Fruit fly (Drosophila melanogaster) whole organism, embryonic: ENCODE results near the gene Bcat.
A peak's percentile ranks its signal among the peaks of the same experiment; 100 is the strongest.

ENCODE experiments used
- Adf1 ChIP-seq: fragments of 200-800 bp; sonication (Bioruptor generic); IDR thresholded peaks from 2 replicates; pipeline ENCODE4 v1.3.6; 2022; ENCODE audit warnings: missing biosample characterization, missing genetic modification characterization
- Antp ChIP-seq: fragments of 200-800 bp; sonication (Bioruptor generic); optimal IDR thresholded peaks from 3 replicates; lab custom pipeline; 2016; ENCODE audit warnings: missing biosample characterization, missing genetic modification characterization
- BEAF-32 ChIP-seq: fragments of 200-800 bp; sonication (Bioruptor generic); optimal IDR thresholded peaks from 3 replicates; lab custom pipeline; 2017; ENCODE audit warnings: missing biosample characterization, missing genetic modification characterization, mild to moderate bottlenecking, moderate library complexity, missing genetic modification reagents
- CG11504 ChIP-seq: fragments of 200-800 bp; sonication (Bioruptor generic); optimal IDR thresholded peaks from 3 replicates; lab custom pipeline; 2019; ENCODE audit warnings: missing biosample characterization, mild to moderate bottlenecking, missing genetic modification characterization, moderate library complexity
- CG13424 ChIP-seq: fragments of 200-800 bp; sonication (Bioruptor generic); optimal IDR thresholded peaks from 2 replicates; lab custom pipeline; 2019; ENCODE audit warnings: missing biosample characterization, mild to moderate bottlenecking, missing genetic modification characterization, moderate library complexity
- CG14441 ChIP-seq: fragments of 200-800 bp; sonication (Bioruptor generic); IDR thresholded peaks from 2 replicates; pipeline ENCODE4 v1.3.6; 2022; ENCODE audit warnings: missing biosample characterization, missing genetic modification characterization
- CG15601 ChIP-seq: fragments of 200-800 bp; sonication (Bioruptor generic); optimal IDR thresholded peaks from 3 replicates; lab custom pipeline; 2019; ENCODE audit warnings: missing biosample characterization, mild to moderate bottlenecking, missing genetic modification characterization, moderate library complexity
- CG16813 ChIP-seq: fragments of 200-800 bp; sonication (Bioruptor generic); IDR thresholded peaks from 3 replicates; pipeline ENCODE4 v1.3.6; 2022; ENCODE audit warnings: missing biosample characterization, missing genetic modification characterization; ENCODE audit not compliant: partially characterized antibody
- CG17829 ChIP-seq: fragments of 200-800 bp; optimal IDR thresholded peaks from 2 replicates; lab custom pipeline; 2019; ENCODE audit warnings: missing biosample characterization, mild to moderate bottlenecking, missing genetic modification characterization, moderate library complexity
- CG2116 ChIP-seq: fragments of 200-800 bp; sonication (Bioruptor generic); optimal IDR thresholded peaks from 3 replicates; lab custom pipeline; 2018; ENCODE audit warnings: missing biosample characterization, mild to moderate bottlenecking, missing genetic modification characterization
- CG31388 ChIP-seq: fragments of 200-800 bp; sonication (Bioruptor generic); optimal IDR thresholded peaks from 2 replicates; lab custom pipeline; 2016; ENCODE audit warnings: missing biosample characterization, missing genetic modification characterization
- CG34224 ChIP-seq: fragments of 200-800 bp; sonication (Bioruptor generic); IDR thresholded peaks from 3 replicates; pipeline ENCODE4 v1.3.6; 2022; ENCODE audit warnings: missing biosample characterization, missing genetic modification characterization; ENCODE audit not compliant: partially characterized antibody
- CG3838 ChIP-seq: fragments of 200-800 bp; sonication (Bioruptor generic); optimal IDR thresholded peaks from 3 replicates; lab custom pipeline; 2016; ENCODE audit warnings: missing biosample characterization, missing genetic modification characterization
- CG42726 ChIP-seq: fragments of 200-800 bp; sonication (Bioruptor generic); IDR thresholded peaks from 2 replicates; pipeline ENCODE4 v1.3.6; 2022; ENCODE audit warnings: missing biosample characterization, missing genetic modification characterization; ENCODE audit not compliant: partially characterized antibody
- CG4282 ChIP-seq: fragments of 200-800 bp; sonication (Bioruptor generic); optimal IDR thresholded peaks from 2 replicates; lab custom pipeline; 2016; ENCODE audit warnings: missing biosample characterization, missing genetic modification characterization
- CG4360 ChIP-seq: fragments of 200-800 bp; sonication (Bioruptor generic); IDR thresholded peaks from 2 replicates; pipeline ENCODE4 v1.3.6; 2022; ENCODE audit warnings: missing biosample characterization, missing genetic modification characterization
- CG4707 ChIP-seq: fragments of 200-800 bp; sonication (Bioruptor generic); optimal IDR thresholded peaks from 2 replicates; lab custom pipeline; 2018; ENCODE audit warnings: missing biosample characterization, mild to moderate bottlenecking, missing genetic modification characterization, moderate library complexity
- CG6689 ChIP-seq: fragments of 200-800 bp; sonication (Bioruptor generic); IDR thresholded peaks from 2 replicates; pipeline ENCODE4 v1.3.6; 2022; ENCODE audit warnings: missing biosample characterization, missing genetic modification characterization
- CG6813 ChIP-seq: fragments of 200-800 bp; sonication (Bioruptor generic); optimal IDR thresholded peaks from 2 replicates; lab custom pipeline; 2017; ENCODE audit warnings: missing biosample characterization, missing genetic modification characterization, mild to moderate bottlenecking, moderate library complexity, missing genetic modification reagents
- CG7786 ChIP-seq: fragments of 200-800 bp; sonication (Bioruptor generic); optimal IDR thresholded peaks from 2 replicates; lab custom pipeline; 2016; ENCODE audit warnings: missing biosample characterization, missing genetic modification characterization
- CG7963 ChIP-seq: fragments of 200-800 bp; sonication (Bioruptor generic); IDR thresholded peaks from 3 replicates; pipeline ENCODE4 v1.3.6; 2022; ENCODE audit warnings: missing biosample characterization, missing genetic modification characterization; ENCODE audit not compliant: partially characterized antibody
- CHES-1-like ChIP-seq: fragments of 200-800 bp; sonication (Bioruptor generic); optimal IDR thresholded peaks from 2 replicates; lab custom pipeline; 2016; ENCODE audit warnings: missing biosample characterization, missing genetic modification characterization
- Chrac-16 ChIP-seq: fragments of 200-800 bp; sonication (Bioruptor generic); optimal IDR thresholded peaks from 3 replicates; lab custom pipeline; 2016; ENCODE audit warnings: missing biosample characterization, missing genetic modification characterization
- CoRest ChIP-seq: fragments of 200-800 bp; sonication (Bioruptor generic); optimal IDR thresholded peaks from 3 replicates; lab custom pipeline; 2018; ENCODE audit warnings: missing biosample characterization, mild to moderate bottlenecking, missing genetic modification characterization, moderate library complexity
- HLH4C ChIP-seq: fragments of 200-800 bp; sonication (Bioruptor generic); IDR thresholded peaks from 3 replicates; pipeline ENCODE4 v1.3.6; 2022; ENCODE audit warnings: missing biosample characterization, missing genetic modification characterization; ENCODE audit not compliant: partially characterized antibody
- Lim3 ChIP-seq: fragments of 200-800 bp; sonication (Bioruptor generic); IDR thresholded peaks from 2 replicates; pipeline ENCODE4 v1.3.6; 2022; ENCODE audit warnings: missing biosample characterization, missing genetic modification characterization
- Ravus ChIP-seq: fragments of 200-800 bp; sonication (Bioruptor generic); IDR thresholded peaks from 2 replicates; pipeline ENCODE4 v1.3.6; 2022; ENCODE audit warnings: missing biosample characterization, missing genetic modification characterization
- Rfx ChIP-seq: fragments of 200-800 bp; sonication (Bioruptor generic); IDR thresholded peaks from 2 replicates; pipeline ENCODE4 v1.3.6; 2022; ENCODE audit warnings: missing biosample characterization, missing genetic modification characterization
- Sry-δ ChIP-seq: fragments of 200-800 bp; sonication (Bioruptor generic); optimal IDR thresholded peaks from 2 replicates; lab custom pipeline; 2016; ENCODE audit warnings: missing biosample characterization, missing genetic modification characterization
- TFAM ChIP-seq: fragments of 200-800 bp; sonication (Bioruptor generic); optimal IDR thresholded peaks from 2 replicates; lab custom pipeline; 2017; ENCODE audit warnings: missing biosample characterization, missing genetic modification characterization, inconsistent platforms
- YL-1 ChIP-seq: fragments of 200-800 bp; sonication (Bioruptor generic); optimal IDR thresholded peaks from 3 replicates; lab custom pipeline; 2017; ENCODE audit warnings: missing biosample characterization, mild to moderate bottlenecking, missing genetic modification characterization
- gce ChIP-seq: fragments of 200-800 bp; sonication (Bioruptor generic); IDR thresholded peaks from 3 replicates; pipeline ENCODE4 v1.3.6; 2022; ENCODE audit warnings: missing biosample characterization, missing genetic modification characterization
- ham ChIP-seq: fragments of 200-800 bp; sonication (Bioruptor generic); IDR thresholded peaks from 2 replicates; pipeline ENCODE4 v1.3.6; 2022; ENCODE audit warnings: missing biosample characterization, missing genetic modification characterization
- knrl ChIP-seq: fragments of 200-800 bp; sonication (Bioruptor generic); IDR thresholded peaks from 3 replicates; pipeline ENCODE4 v1.3.6; 2022; ENCODE audit warnings: missing biosample characterization, missing genetic modification characterization; ENCODE audit not compliant: partially characterized antibody
- lab ChIP-seq: fragments of 200-800 bp; sonication (Bioruptor generic); optimal IDR thresholded peaks from 3 replicates; lab custom pipeline; 2017; ENCODE audit warnings: missing biosample characterization, missing genetic modification characterization, mild to moderate bottlenecking, moderate library complexity, missing genetic modification reagents
- lilli ChIP-seq: fragments of 200-800 bp; sonication (Bioruptor generic); optimal IDR thresholded peaks from 3 replicates; lab custom pipeline; 2016; ENCODE audit warnings: missing biosample characterization, missing genetic modification characterization
- mld ChIP-seq: fragments of 200-800 bp; sonication (Bioruptor generic); IDR thresholded peaks from 3 replicates; pipeline ENCODE4 v1.3.6; 2022; ENCODE audit warnings: missing biosample characterization, missing genetic modification characterization; ENCODE audit not compliant: partially characterized antibody
- pan ChIP-seq, 4 experiments: fragments of >200 bp in 3 of 4; fragments of 200-800 bp in 1 of 4; sonication (Bioruptor generic) in 1 of 4; optimal IDR thresholded peaks in 3 of 4; IDR thresholded peaks in 1 of 4; 2 replicates each; pipeline versions ENCODE4 v1.3.6 to Lab custom; 2017 to 2022; ENCODE audit warnings: missing biosample characterization in 2 of 4, missing genetic modification characterization in 2 of 4, mixed read lengths in 1 of 4
- pb ChIP-seq: fragments of 200-800 bp; sonication (Bioruptor generic); optimal IDR thresholded peaks from 3 replicates; lab custom pipeline; 2016; ENCODE audit warnings: missing biosample characterization, missing genetic modification characterization
- ranshi ChIP-seq: fragments of 200-800 bp; sonication (Bioruptor generic); IDR thresholded peaks from 2 replicates; pipeline ENCODE4 v1.3.6; 2022; ENCODE audit warnings: missing biosample characterization, missing genetic modification characterization
- repo ChIP-seq: fragments of 200-800 bp; sonication (Bioruptor generic); optimal IDR thresholded peaks from 2 replicates; lab custom pipeline; 2016; ENCODE audit warnings: missing biosample characterization, missing genetic modification characterization
- sens ChIP-seq: fragments of 200-800 bp; sonication (Bioruptor generic); peaks from one replicate; lab custom pipeline; 2016; ENCODE audit warnings: missing biosample characterization, missing genetic modification characterization
- sens-2 ChIP-seq: fragments of 200-800 bp; sonication (Bioruptor generic); IDR thresholded peaks from 2 replicates; pipeline ENCODE4 v1.3.6; 2022; ENCODE audit warnings: missing biosample characterization, missing genetic modification characterization
- sna ChIP-seq: fragments of 200-800 bp; sonication (Bioruptor generic); IDR thresholded peaks from 2 replicates; pipeline ENCODE4 v1.3.6; 2022; ENCODE audit warnings: missing biosample characterization, missing genetic modification characterization; ENCODE audit not compliant: partially characterized antibody
- sob ChIP-seq: fragments of 200-800 bp; sonication (Bioruptor generic); IDR thresholded peaks from 2 replicates; pipeline ENCODE4 v1.3.6; 2022; ENCODE audit warnings: missing biosample characterization, missing genetic modification characterization
- ssp ChIP-seq: fragments of 200-800 bp; sonication (Bioruptor generic); IDR thresholded peaks from 2 replicates; pipeline ENCODE4 v1.3.6; 2022; ENCODE audit warnings: missing biosample characterization, missing genetic modification characterization
- zfh2 ChIP-seq: fragments of 200-800 bp; sonication (Bioruptor generic); optimal IDR thresholded peaks from 2 replicates; lab custom pipeline; 2016; ENCODE audit warnings: missing biosample characterization, missing genetic modification characterization

Gene Bcat

DNA sequence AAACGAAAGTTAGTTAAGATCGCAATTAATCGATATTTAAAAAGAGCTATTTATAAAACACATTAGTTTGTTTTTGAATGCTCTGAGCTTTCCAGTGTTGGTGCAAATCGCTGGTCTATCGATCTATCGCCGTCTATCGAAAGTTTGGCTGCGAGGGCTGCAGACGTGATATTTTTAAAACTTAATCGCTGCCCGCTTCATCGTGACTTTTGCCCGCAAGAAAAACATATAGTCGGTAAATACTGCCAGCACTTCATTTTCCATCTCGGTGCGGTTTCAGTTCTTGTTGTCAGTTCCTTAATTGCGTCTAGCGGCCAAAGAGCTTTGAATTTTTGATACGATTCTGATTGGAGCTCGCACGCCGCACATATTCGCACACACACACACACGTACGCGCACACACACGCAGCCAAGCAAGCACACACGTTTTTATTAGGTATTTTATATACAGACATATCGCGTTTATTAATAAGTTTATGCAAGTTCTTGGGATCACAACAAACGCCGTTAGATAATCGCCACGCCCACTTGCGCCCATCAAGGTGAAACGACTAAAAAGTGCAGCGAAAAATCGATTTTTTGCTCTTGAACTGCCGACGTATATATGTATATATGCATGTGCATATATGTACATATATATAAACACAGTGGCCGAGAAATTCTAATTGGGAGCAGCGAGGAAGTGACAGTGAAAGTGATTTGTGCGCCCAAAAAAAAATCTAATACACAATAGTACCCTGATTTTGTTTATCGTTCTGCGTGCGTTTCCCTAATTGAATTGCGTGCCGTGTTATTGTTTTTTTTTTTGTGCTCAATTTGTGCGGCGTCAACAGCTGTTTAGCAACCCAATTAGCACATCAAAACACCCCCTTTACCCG is 25.6 kb upstream of the Bcat start (continued):
- 0 out of 3 replicates have a peak, but pooled peaks have one; percentile 42 for TF ChIP-seq CG7963 (GFP tag; lab: Robert Waterston, UW)
- no peak for TF ChIP-seq CG13424 (tag; lab: Kevin White, UChicago)
- TF ChIP-seq CG4282 (GFP tag; lab: Kevin White, UChicago): no peak
- peak; percentile 28; the same call in 1 of the 2 replicates for TF ChIP-seq sob (GFP tag; lab: Robert Waterston, UW)
- peak; percentile 44 for TF ChIP-seq CHES-1-like (GFP tag; lab: Kevin White, UChicago)
- no peak for TF ChIP-seq sens-2
- peak; percentile 8 for TF ChIP-seq Antp
- TF ChIP-seq CG7786 (GFP tag; lab: Kevin White, UChicago): no peak
- peak; percentile 51; the same call in 2 of the 3 replicates for TF ChIP-seq CG34224
- no peak for TF ChIP-seq CG4707 (GFP tag; lab: Kevin White, UChicago)
- TF ChIP-seq CG16813 (GFP tag; lab: Robert Waterston, UW): peak; percentile 53
- TF ChIP-seq CG42726 (GFP tag; lab: Robert Waterston, UW): peak; percentile 64; the same call in 1 of the 2 replicates
- no peak for TF ChIP-seq CG6689 (GFP tag; lab: Robert Waterston, UW)
- TF ChIP-seq BEAF-32 (GFP tag; lab: Kevin White, UChicago): peak; percentile 71
- TF ChIP-seq CG6813 (GFP tag; lab: Kevin White, UChicago): no peak
- TF ChIP-seq HLH4C (GFP tag; lab: Robert Waterston, UW): peak; percentile 75
- TF ChIP-seq CoRest: peak; percentile 21
- TF ChIP-seq TFAM (GFP tag; lab: Kevin White, UChicago): no peak
- no peak for TF ChIP-seq mld (GFP tag; lab: Robert Waterston, UW)
- TF ChIP-seq Chrac-16: no peak
- no peak for TF ChIP-seq pb (GFP tag; lab: Kevin White, UChicago)
- TF ChIP-seq CG15601 (tag; lab: Kevin White, UChicago): no peak
- TF ChIP-seq CG11504 (tag; lab: Kevin White, UChicago): peak; percentile 15
- peak; percentile 6 for TF ChIP-seq YL-1 (GFP tag; lab: Kevin White, UChicago)
- no peak for TF ChIP-seq gce (GFP tag; lab: Robert Waterston, UW)
- TF ChIP-seq ranshi: no peak
- peak; percentile 22 for TF ChIP-seq lilli
- peak; percentile 34; the same call in 1 of the 2 replicates for TF ChIP-seq CG14441
- TF ChIP-seq CG4360 (GFP tag; lab: Robert Waterston, UW): no peak
- TF ChIP-seq CG3838: no peak
- no peak for TF ChIP-seq pan (optimal IDR thresholded peaks at IDR 0.05; lab: Kevin White, UChicago)
- no peak for TF ChIP-seq pan (GFP tag; optimal IDR thresholded peaks at IDR 0.05 in 1 of 2, IDR thresholded peaks at IDR 0.05 in 1 of 2)
- TF ChIP-seq knrl (GFP tag; lab: Robert Waterston, UW): peak; percentile 58
- TF ChIP-seq Ravus (GFP tag; lab: Robert Waterston, UW): no peak
- TF ChIP-seq Adf1 (GFP tag; lab: Robert Waterston, UW): peak; percentile 19; the same call in 1 of the 2 replicates
- TF ChIP-seq CG31388 (GFP tag; lab: Kevin White, UChicago): no peak
- peak; percentile 61 for TF ChIP-seq CG2116 (GFP tag; lab: Kevin White, UChicago)
- no peak for TF ChIP-seq ham (GFP tag; lab: Robert Waterston, UW)
- TF ChIP-seq zfh2 (GFP tag; lab: Kevin White, UChicago): peak; percentile 26
- TF ChIP-seq sna: peak; percentile 73
- peak; percentile 60 for TF ChIP-seq Rfx (GFP tag; lab: Robert Waterston, UW)
- peak; percentile 70 for TF ChIP-seq Sry-δ (GFP tag; lab: Kevin White, UChicago)
- peak; percentile 19 for TF ChIP-seq lab (GFP tag; lab: Kevin White, UChicago)
- TF ChIP-seq repo (GFP tag; lab: Kevin White, UChicago): no peak
- no peak for TF ChIP-seq CG17829 (tag; lab: Kevin White, UChicago)
- TF ChIP-seq sens (GFP tag; lab: Kevin White, UChicago): peak; percentile 76
- no peak for TF ChIP-seq ssp (GFP tag; lab: Robert Waterston, UW)
- TF ChIP-seq Lim3 (GFP tag; lab: Robert Waterston, UW): no peak
